Worm (Caenorhabditis elegans): ENCODE measurements around the gene emg-1.
A peak's percentile ranks its signal among the peaks of the same experiment; 100 is the strongest.

Gene emg-1

DNA sequence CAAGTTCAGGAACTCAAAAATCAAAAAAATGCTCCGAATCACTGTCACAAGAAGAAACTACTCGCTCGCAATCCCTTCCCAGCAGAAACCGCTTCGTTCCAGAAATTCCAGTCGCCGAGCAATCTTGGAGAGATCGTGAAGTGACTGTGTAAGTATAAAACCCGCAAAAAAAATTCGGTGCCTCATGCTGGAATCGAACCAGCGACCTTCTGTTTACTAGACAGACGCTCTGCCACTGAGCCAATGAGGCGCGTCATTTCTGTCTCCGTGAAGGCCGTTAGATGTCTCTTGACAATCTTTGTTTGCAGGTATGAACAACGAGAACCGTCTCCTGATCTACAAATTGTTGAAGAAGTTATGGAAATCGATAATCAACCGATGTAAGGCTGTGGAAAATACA lies 24.8 kb upstream of the emg-1 start (continued):
- TF ChIP-seq mcd-1 (GFP tag; IDR thresholded peaks at IDR 0.05) (peak; percentile 60), nfya-1 (tag; optimal IDR thresholded peaks at IDR 0.05; ENCODE audit: borderline replicate concordance, insufficient read depth) (no peak), nhr-90 (tag; optimal IDR thresholded peaks at IDR 0.05) (peak; percentile 75), B0019.2 (GFP tag; conservative IDR thresholded peaks at IDR 0.05) (0 out of 2 replicates have a peak, but pooled peaks have one; percentile 22), ztf-26 (tag; optimal IDR thresholded peaks at IDR 0.05) (peak; percentile 53), madf-6 (GFP tag; IDR thresholded peaks at IDR 0.05) (peak; percentile 77), mxl-1 (tag; optimal IDR thresholded peaks at IDR 0.05) (peak; percentile 52), hlh-26 (GFP tag; conservative IDR thresholded peaks at IDR 0.05) (no peak), attf-6 (GFP tag; IDR thresholded peaks at IDR 0.05) (peak; percentile 72), dox-1 (GFP tag; IDR thresholded peaks at IDR 0.05) (peak; percentile 88), cebp-1 (GFP tag; IDR thresholded peaks at IDR 0.05) (0 out of 2 replicates have a peak, but pooled peaks have one; percentile 17), cebp-1 (tag; optimal IDR thresholded peaks at IDR 0.05) (peak; percentile 61)

ce11 chrIII:10628360-10628759 lies 21.0 kb upstream of the emg-1 start:
- TF ChIP-seq tbp1 (GFP tag; optimal IDR thresholded peaks at IDR 0.05) (peak; percentile 9), mcd-1 (GFP tag; IDR thresholded peaks at IDR 0.05) (peak; percentile 24; the same call in 1 of the 2 replicates), F33H1.4 (GFP tag; IDR thresholded peaks at IDR 0.05) (peak; percentile 14; the same call in 1 of the 2 replicates), snpc-4 (GFP tag; optimal IDR thresholded peaks at IDR 0.05) (no peak), snpc-4 (tag; optimal IDR thresholded peaks at IDR 0.05) (peak in 1 of 4 experiments; percentile 18), hrde-1 (tag; optimal IDR thresholded peaks at IDR 0.05; ENCODE audit: borderline replicate concordance) (no peak), B0035.1 (tag; optimal IDR thresholded peaks at IDR 0.05) (no peak), sptf-2 (GFP tag; optimal IDR thresholded peaks at IDR 0.05) (no peak), let-607 (tag; optimal IDR thresholded peaks at IDR 0.05) (peak in 1 of 2 experiments; percentile 1), lin-40 (tag; optimal IDR thresholded peaks at IDR 0.05) (peak; percentile 32), F23B12.7 (tag; optimal IDR thresholded peaks at IDR 0.05; ENCODE audit: insufficient read depth) (no peak), C17E4.6 (GFP tag; IDR thresholded peaks at IDR 0.05) (no peak), snpc-3.4 (tag; optimal IDR thresholded peaks at IDR 0.05) (no peak), cebp-1 (GFP tag; IDR thresholded peaks at IDR 0.05) (no peak), cebp-1 (tag; optimal IDR thresholded peaks at IDR 0.05) (no peak), nfyb-1 (GFP tag; IDR thresholded peaks at IDR 0.05) (0 out of 2 replicates have a peak, but pooled peaks have one; percentile 34), hmg-1.2 (GFP tag; IDR thresholded peaks at IDR 0.05) (peak; percentile 99), attf-5 (GFP tag; optimal IDR thresholded peaks at IDR 0.05) (peak; percentile 24)

- no peak for TF ChIP-seq bed-2 (GFP tag; IDR thresholded peaks at IDR 0.05)
- no peak for TF ChIP-seq rpc-1 (optimal IDR thresholded peaks at IDR 0.05)
- TF ChIP-seq rpc-1 (tag; optimal IDR thresholded peaks at IDR 0.05) = no peak
- TF ChIP-seq die-1 (tag; optimal IDR thresholded peaks at IDR 0.05) = no peak
- TF ChIP-seq ztf-25 (GFP tag; IDR thresholded peaks at IDR 0.05) = no peak
- TF ChIP-seq tbx-9 (tag; optimal IDR thresholded peaks at IDR 0.05; ENCODE audit: borderline replicate concordance) = no peak
- no peak for TF ChIP-seq ceh-91 (GFP tag; IDR thresholded peaks at IDR 0.05)
- TF ChIP-seq Y67H2A.10 (GFP tag; conservative IDR thresholded peaks at IDR 0.05) = no peak
- TF ChIP-seq F39B2.1 (GFP tag; IDR thresholded peaks at IDR 0.05) = no peak
- no peak for TF ChIP-seq tlf-1 (GFP tag; optimal IDR thresholded peaks at IDR 0.05)
- TF ChIP-seq fkh-3 (tag; optimal IDR thresholded peaks at IDR 0.05) = no peak
- TF ChIP-seq snpc-4 (GFP tag; optimal IDR thresholded peaks at IDR 0.05) = no peak
- TF ChIP-seq snpc-4 (tag; optimal IDR thresholded peaks at IDR 0.05) = no peak
- no peak for TF ChIP-seq hlh-12 (tag; optimal IDR thresholded peaks at IDR 0.05)
- TF ChIP-seq lin-54 (GFP tag; optimal IDR thresholded peaks at IDR 0.05) = no peak
- TF ChIP-seq madf-8 (GFP tag; conservative IDR thresholded peaks at IDR 0.05) = no peak
- TF ChIP-seq attf-3 (GFP tag; conservative IDR thresholded peaks at IDR 0.05) = no peak
- TF ChIP-seq nfya-1 (tag; optimal IDR thresholded peaks at IDR 0.05; ENCODE audit: borderline replicate concordance, insufficient read depth) = no peak
- TF ChIP-seq ets-4 (GFP tag; optimal IDR thresholded peaks at IDR 0.05) = no peak
- no peak for TF ChIP-seq ZK185.1 (tag; optimal IDR thresholded peaks at IDR 0.05; ENCODE audit: poor library complexity, severe bottlenecking)
- TF ChIP-seq F52B5.7 (tag; optimal IDR thresholded peaks at IDR 0.05) = no peak
- TF ChIP-seq lsy-27 (tag; optimal IDR thresholded peaks at IDR 0.05; ENCODE audit: borderline replicate concordance, insufficient read depth) = no peak
These were observed 20.3 kb upstream of the emg-1 start, which contains the start of gene swt-4 for ce11 chrIII:10629043-10629442. Gene swt-4 (minus strand): TSS chrIII:10629143.

Data from whole organism, young adult.